Fruit fly (Drosophila melanogaster) Kc167 (cell line): ENCODE measurements around the gene Chpf.

Source experiments
- Myc ChIP-seq: fragments of >200 bp; optimal IDR thresholded peaks from 2 replicates; lab custom pipeline; 2017; ENCODE audit warnings: missing external identifiers
- Sin3A ChIP-seq: fragments of >200 bp; optimal IDR thresholded peaks from 2 replicates; lab custom pipeline; 2018; ENCODE audit warnings: missing external identifiers
- h ChIP-seq: fragments of >200 bp; optimal IDR thresholded peaks from 3 replicates; lab custom pipeline; 2018; ENCODE audit warnings: missing external identifiers
- insv ChIP-seq: fragments of >200 bp; optimal IDR thresholded peaks from 3 replicates; lab custom pipeline; 2018; ENCODE audit warnings: missing external identifiers
- psq ChIP-seq: fragments of >200 bp; optimal IDR thresholded peaks from 2 replicates; lab custom pipeline; 2017; ENCODE audit warnings: missing external identifiers
- ttk ChIP-seq: sonication (Bioruptor generic); optimal IDR thresholded peaks from 2 replicates; lab custom pipeline; 2017; ENCODE audit warnings: missing external identifiers

DNA sequence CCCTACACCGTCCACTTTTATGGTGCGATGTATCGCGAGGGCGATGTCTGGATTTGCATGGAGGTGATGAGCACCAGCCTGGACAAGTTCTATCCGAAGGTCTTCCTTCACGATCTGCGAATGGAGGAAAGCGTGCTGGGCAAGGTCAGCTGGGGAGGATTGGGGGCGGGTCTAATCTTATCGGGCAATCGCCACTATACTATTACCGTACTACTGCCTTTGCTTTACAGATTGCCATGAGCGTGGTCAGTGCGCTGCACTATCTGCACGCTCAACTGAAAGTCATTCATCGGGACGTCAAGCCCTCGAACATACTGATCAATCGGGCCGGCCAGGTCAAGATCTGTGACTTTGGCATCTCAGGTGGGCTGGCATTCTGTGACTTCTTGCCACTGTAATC, 20.4 kb downstream of the Chpf start:
- TF ChIP-seq insv (lab: Kevin White, UChicago) (no peak), Myc (lab: Kevin White, UChicago) (no peak), Sin3A (lab: Kevin White, UChicago) (no peak), h (no peak), ttk (lab: Kevin White, UChicago) (no peak), psq (no peak)
